Worm (Caenorhabditis elegans): Measurements from ENCODE around the gene K08D9.4.

The K08D9.4 gene

DNA sequence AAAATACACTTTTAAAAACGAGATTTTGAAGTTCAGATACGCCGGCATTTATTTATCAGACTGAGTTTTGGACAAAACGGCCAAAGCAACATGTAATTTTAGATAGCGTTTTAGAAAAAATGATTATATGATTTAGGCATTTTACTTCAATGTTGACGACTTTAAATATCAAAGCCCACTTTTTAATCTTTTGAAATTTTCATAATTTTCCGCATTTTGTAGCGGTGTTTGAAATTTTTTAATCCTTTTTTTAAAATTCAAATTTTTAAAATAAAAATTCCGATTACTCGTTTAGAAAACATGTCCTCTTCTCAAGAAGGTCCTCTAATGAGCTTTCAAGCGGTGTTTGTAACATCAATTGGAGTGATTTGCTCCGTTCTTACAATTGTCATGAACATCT, 30.4 kb downstream of the K08D9.4 start, which contains the start of gene srbc-6:
Gene srbc-6, plus strand, starts transcription at position 301 of the 400 bp plus-strand sequence.
- TF ChIP-seq rnt-1 (tag; optimal IDR thresholded peaks at IDR 0.05), result no peak
- TF ChIP-seq aha-1 (tag; optimal IDR thresholded peaks at IDR 0.05), result no peak

DNA sequence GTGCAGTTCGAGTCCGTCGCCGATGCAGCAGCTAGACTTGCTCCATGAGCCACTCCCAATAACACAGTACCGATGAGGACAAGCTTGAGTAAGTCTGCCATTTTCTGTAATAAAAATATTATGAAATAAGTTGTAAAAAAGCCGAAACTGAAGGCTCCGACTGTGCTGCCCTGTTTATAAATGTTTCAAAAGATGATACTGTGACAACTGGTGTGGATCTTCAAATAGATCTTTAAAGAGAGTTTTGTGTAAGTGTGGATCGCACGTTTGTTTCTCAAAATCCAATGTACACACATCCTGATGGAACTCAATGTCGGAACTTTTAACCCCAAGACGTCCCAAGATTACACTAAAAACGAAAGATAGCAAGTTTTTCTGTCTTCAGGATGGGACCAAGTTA, 31.6 kb downstream of the K08D9.4 start, which contains the start of gene C36C5.15:
Gene C36C5.15, minus strand, starts transcription at position 101 of the 400 bp plus-strand sequence.
- TF ChIP-seq elt-3 (tag; optimal IDR thresholded peaks at IDR 0.05), result no peak
- no peak for TF ChIP-seq lin-35 (GFP tag; optimal IDR thresholded peaks at IDR 0.05)
- TF ChIP-seq tlp-1 (tag; optimal IDR thresholded peaks at IDR 0.05), result no peak
- no peak for TF ChIP-seq pag-3 (tag; optimal IDR thresholded peaks at IDR 0.05; ENCODE audit: borderline replicate concordance, insufficient read depth)
- TF ChIP-seq pqm-1 (tag; optimal IDR thresholded peaks at IDR 0.05), result no peak
- TF ChIP-seq lir-3 (tag; optimal IDR thresholded peaks at IDR 0.05; ENCODE audit: poor library complexity), result no peak
- no peak for TF ChIP-seq lin-15B (tag; optimal IDR thresholded peaks at IDR 0.05)
- TF ChIP-seq swsn-7 (tag; optimal IDR thresholded peaks at IDR 0.05), result no peak
- no peak for TF ChIP-seq mef-2 (tag; optimal IDR thresholded peaks at IDR 0.05)
- TF ChIP-seq lin-14 (GFP tag; optimal IDR thresholded peaks at IDR 0.05), result no peak
- TF ChIP-seq sup-37 (GFP tag; optimal IDR thresholded peaks at IDR 0.05), result no peak
- TF ChIP-seq efl-1 (optimal IDR thresholded peaks at IDR 0.05), result no peak
- no peak for TF ChIP-seq efl-1 (GFP tag; optimal IDR thresholded peaks at IDR 0.05 in 1 of 2)
- TF ChIP-seq nhr-90 (tag; optimal IDR thresholded peaks at IDR 0.05; ENCODE audit: poor library complexity), result no peak
- TF ChIP-seq zag-1 (tag; optimal IDR thresholded peaks at IDR 0.05), result no peak
- TF ChIP-seq hlh-17 (GFP tag; optimal IDR thresholded peaks at IDR 0.05; ENCODE audit: borderline replicate concordance), result no peak
- TF ChIP-seq aly-2 (tag; optimal IDR thresholded peaks at IDR 0.05), result no peak
- no peak for TF ChIP-seq tbx-2 (tag; optimal IDR thresholded peaks at IDR 0.05)
- no peak for TF ChIP-seq dpl-1 (GFP tag; optimal IDR thresholded peaks at IDR 0.05)
- no peak for TF ChIP-seq fkh-8 (tag; optimal IDR thresholded peaks at IDR 0.05)

DNA sequence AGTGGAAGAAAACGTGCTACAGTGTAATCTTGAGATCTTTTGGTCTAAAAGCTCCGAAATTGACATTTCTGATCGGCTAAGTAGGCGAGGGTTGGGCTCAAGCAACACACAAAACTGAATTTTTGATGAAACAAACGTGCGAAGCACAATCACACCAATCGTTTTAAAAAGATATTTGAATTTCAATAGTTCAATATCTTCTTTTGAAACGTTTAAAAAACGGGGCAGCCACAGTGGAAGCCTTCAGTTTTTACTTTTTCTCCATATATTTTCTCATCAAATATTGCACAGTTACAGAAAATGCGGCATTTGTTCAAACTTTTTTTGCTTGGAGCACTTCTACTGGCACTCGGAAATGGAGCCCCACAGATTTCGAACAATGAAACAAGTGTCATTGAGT, 34.0 kb downstream of the K08D9.4 start, which contains the start of gene C36C5.4:
Gene C36C5.4, plus strand, starts transcription at position 301 of the 400 bp plus-strand sequence.
- TF ChIP-seq mef-2 (tag; optimal IDR thresholded peaks at IDR 0.05) (no peak), grh-1 (GFP tag; IDR thresholded peaks at IDR 0.05) (no peak), ets-5 (GFP tag; IDR thresholded peaks at IDR 0.05) (no peak), nhr-237 (tag; optimal IDR thresholded peaks at IDR 0.05) (no peak), C34B4.2 (tag; optimal IDR thresholded peaks at IDR 0.05) (no peak), fkh-8 (tag; optimal IDR thresholded peaks at IDR 0.05) (no peak), ztf-4 (tag; optimal IDR thresholded peaks at IDR 0.05) (no peak), fos-1 (tag; optimal IDR thresholded peaks at IDR 0.05) (no peak), ztf-11 (tag; optimal IDR thresholded peaks at IDR 0.05) (no peak), tbx-2 (tag; optimal IDR thresholded peaks at IDR 0.05) (no peak), swsn-7 (tag; optimal IDR thresholded peaks at IDR 0.05) (no peak), ces-1 (GFP tag; optimal IDR thresholded peaks at IDR 0.05) (no peak), pag-3 (tag; optimal IDR thresholded peaks at IDR 0.05; ENCODE audit: borderline replicate concordance, insufficient read depth) (no peak), blmp-1 (tag; optimal IDR thresholded peaks at IDR 0.05) (no peak), snu-23 (GFP tag; optimal IDR thresholded peaks at IDR 0.05) (no peak), C16A3.4 (tag; optimal IDR thresholded peaks at IDR 0.05) (no peak), efl-1 (optimal IDR thresholded peaks at IDR 0.05) (no peak), efl-1 (GFP tag; optimal IDR thresholded peaks at IDR 0.05 in 1 of 2) (no peak), egl-13 (tag; optimal IDR thresholded peaks at IDR 0.05) (no peak), unc-30 (tag; optimal IDR thresholded peaks at IDR 0.05) (no peak)

DNA sequence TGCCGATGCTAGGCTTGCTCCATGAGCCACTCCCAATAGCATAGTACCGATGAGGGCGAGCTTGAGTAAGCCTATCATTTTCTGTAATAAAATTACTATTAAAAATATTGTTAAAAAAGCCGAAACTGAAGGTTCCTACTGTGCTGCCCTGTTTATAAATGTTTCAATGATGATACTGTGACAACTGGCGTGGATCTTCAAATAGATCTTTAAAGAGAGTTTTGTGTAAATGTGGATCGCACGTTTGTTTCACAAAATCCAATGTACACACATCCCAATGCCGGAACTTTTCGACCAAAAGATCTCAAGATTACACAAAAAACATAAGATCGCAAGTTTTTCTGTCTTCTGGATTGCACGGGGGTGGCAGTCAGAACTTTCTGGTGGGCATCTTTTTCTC, 34.8 kb downstream of the K08D9.4 start, which contains the start of gene C36C5.14:
Gene C36C5.14, minus strand, starts transcription at position 101 of the 400 bp plus-strand sequence.
- TF ChIP-seq nhr-237 (tag; optimal IDR thresholded peaks at IDR 0.05) (no peak), isw-1 (GFP tag; IDR thresholded peaks at IDR 0.05) (no peak), ztf-4 (tag; optimal IDR thresholded peaks at IDR 0.05) (no peak), dsc-1 (tag; optimal IDR thresholded peaks at IDR 0.05) (no peak), ces-1 (GFP tag; optimal IDR thresholded peaks at IDR 0.05) (no peak), nhr-77 (tag; optimal IDR thresholded peaks at IDR 0.05) (no peak), pag-3 (tag; optimal IDR thresholded peaks at IDR 0.05; ENCODE audit: borderline replicate concordance, insufficient read depth) (no peak), snpc-4 (tag; optimal IDR thresholded peaks at IDR 0.05) (no peak), pax-3 (tag; optimal IDR thresholded peaks at IDR 0.05) (no peak), ztf-11 (tag; optimal IDR thresholded peaks at IDR 0.05) (no peak), ama-1 (optimal IDR thresholded peaks at IDR 0.05) (no peak), unc-130 (tag; optimal IDR thresholded peaks at IDR 0.05) (no peak), zip-4 (GFP tag; optimal IDR thresholded peaks at IDR 0.05) (no peak)

Measured in whole organism, L1 larva.